Worm (Caenorhabditis elegans) whole organism, L4/young adult: ENCODE results near the gene irld-49.

Source experiments
- W03F9.2 ChIP-seq: fragments of 150-350 bp; optimal IDR thresholded peaks from 2 replicates; lab custom pipeline; 2014; ENCODE audit warnings: missing biosample characterization, missing genetic modification characterization
- dao-5 ChIP-seq: sonication (generic microtip); optimal IDR thresholded peaks from 2 replicates; lab custom pipeline; 2016; ENCODE audit warnings: missing genotype, missing genetic modification characterization, moderate library complexity, missing compliant biosample characterization
- him-1 ChIP-seq: sonication (generic microtip); optimal IDR thresholded peaks from 2 replicates; lab custom pipeline; 2016; ENCODE audit warnings: missing genotype, missing genetic modification reagents, missing genetic modification characterization, missing compliant biosample characterization

DNA sequence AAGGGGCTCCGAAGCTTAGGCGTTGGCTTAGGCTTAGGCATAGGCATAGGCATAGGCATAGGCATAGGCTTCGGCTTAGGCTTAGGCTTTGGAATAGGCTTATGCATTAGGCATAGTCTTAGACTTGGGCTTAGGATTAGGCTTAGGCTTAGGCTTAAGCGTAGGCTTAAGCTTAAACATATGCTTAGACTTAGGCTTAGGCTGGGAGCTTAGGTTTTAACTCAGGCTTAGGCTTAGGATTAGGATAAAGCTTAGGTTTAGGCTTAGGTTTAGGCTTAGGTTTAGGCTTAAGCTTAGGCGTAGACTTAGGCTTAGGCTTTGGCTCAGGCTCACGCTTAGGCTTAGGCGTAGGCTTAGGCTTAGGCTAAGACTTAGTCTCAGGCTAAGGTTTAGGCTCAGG, 46.1 kb downstream of the irld-49 start:
- TF ChIP-seq him-1 (tag; lab: Kevin White, UChicago) (no peak), dao-5 (no peak), W03F9.2 (tag; lab: Kevin White, UChicago) (no peak)
